Worm (Caenorhabditis elegans): Measurements from ENCODE around the gene Y9C2UA.1.
A peak's percentile ranks its signal among the peaks of the same experiment; 100 is the strongest.

Gene Y9C2UA.1

ce11 chrII:9112851-9113250, 26.6 kb upstream of the Y9C2UA.1 start, which contains the start of gene jun-1 (continued):
- peak; percentile 54 for TF ChIP-seq dsc-1 (tag; optimal IDR thresholded peaks at IDR 0.05)
- TF ChIP-seq fkh-4 (tag; optimal IDR thresholded peaks at IDR 0.05; ENCODE audit: borderline replicate concordance), result no peak
- peak; percentile 83 for TF ChIP-seq grh-1 (GFP tag; IDR thresholded peaks at IDR 0.05)
- no peak for TF ChIP-seq C34B4.2 (tag; optimal IDR thresholded peaks at IDR 0.05)
- no peak for TF ChIP-seq unc-98 (GFP tag; IDR thresholded peaks at IDR 0.05)
- TF ChIP-seq lir-3 (tag; optimal IDR thresholded peaks at IDR 0.05; ENCODE audit: poor library complexity), result peak; percentile 60
- TF ChIP-seq nhr-84 (tag; optimal IDR thresholded peaks at IDR 0.05), result no peak
- TF ChIP-seq snu-23 (GFP tag; optimal IDR thresholded peaks at IDR 0.05), result peak; percentile 93
- TF ChIP-seq tlp-1 (tag; optimal IDR thresholded peaks at IDR 0.05), result no peak
- TF ChIP-seq hlh-4 (tag; optimal IDR thresholded peaks at IDR 0.05), result no peak
- TF ChIP-seq pqm-1 (tag; optimal IDR thresholded peaks at IDR 0.05), result no peak
- TF ChIP-seq F16B12.6 (tag; optimal IDR thresholded peaks at IDR 0.05), result no peak
- TF ChIP-seq rnt-1 (tag; optimal IDR thresholded peaks at IDR 0.05), result peak; percentile 65
- TF ChIP-seq pag-3 (tag; optimal IDR thresholded peaks at IDR 0.05; ENCODE audit: borderline replicate concordance, insufficient read depth), result no peak

ce11 chrII:9113759-9114158, 25.7 kb upstream of the Y9C2UA.1 start:
- TF ChIP-seq snu-23 (GFP tag; optimal IDR thresholded peaks at IDR 0.05), result peak; percentile 8
- TF ChIP-seq mdl-1 (tag; optimal IDR thresholded peaks at IDR 0.05), result peak in 1 of 2 experiments; percentile 9
- no peak for TF ChIP-seq efl-3 (GFP tag; optimal IDR thresholded peaks at IDR 0.05)
- no peak for TF ChIP-seq rnt-1 (tag; optimal IDR thresholded peaks at IDR 0.05)
- no peak for TF ChIP-seq fkh-10 (GFP tag; optimal IDR thresholded peaks at IDR 0.05)
- peak in 1 of 2 experiments; percentile 57 for TF ChIP-seq lin-35 (GFP tag; optimal IDR thresholded peaks at IDR 0.05)
- TF ChIP-seq lsy-2 (tag; optimal IDR thresholded peaks at IDR 0.05), result peak; percentile 3 to 54
- TF ChIP-seq ceh-88 (GFP tag; IDR thresholded peaks at IDR 0.05), result no peak
- TF ChIP-seq hlh-17 (GFP tag; optimal IDR thresholded peaks at IDR 0.05; ENCODE audit: borderline replicate concordance), result no peak
- no peak for TF ChIP-seq ceh-63 (GFP tag; optimal IDR thresholded peaks at IDR 0.05)
- peak; percentile 3 for TF ChIP-seq unc-130 (tag; optimal IDR thresholded peaks at IDR 0.05)
- TF ChIP-seq ama-1 (optimal IDR thresholded peaks at IDR 0.05), result no peak
- TF ChIP-seq C04F5.9 (tag; optimal IDR thresholded peaks at IDR 0.05), result no peak
- TF ChIP-seq ztf-11 (tag; optimal IDR thresholded peaks at IDR 0.05), result no peak
- TF ChIP-seq F16B12.6 (tag; optimal IDR thresholded peaks at IDR 0.05), result no peak
- no peak for TF ChIP-seq irx-1 (tag; optimal IDR thresholded peaks at IDR 0.05)
- no peak for TF ChIP-seq ceh-90 (tag; optimal IDR thresholded peaks at IDR 0.05)
- TF ChIP-seq alr-1 (tag; optimal IDR thresholded peaks at IDR 0.05; ENCODE audit: borderline replicate concordance), result no peak
- no peak for TF ChIP-seq skn-1 (tag; optimal IDR thresholded peaks at IDR 0.05)
- no peak for TF ChIP-seq isw-1 (GFP tag; IDR thresholded peaks at IDR 0.05)
- TF ChIP-seq ztf-4 (tag; optimal IDR thresholded peaks at IDR 0.05), result peak; percentile 9
- peak; percentile 45 for TF ChIP-seq lin-14 (GFP tag; optimal IDR thresholded peaks at IDR 0.05)
- TF ChIP-seq nhr-84 (tag; optimal IDR thresholded peaks at IDR 0.05), result no peak
- TF ChIP-seq xbp-1 (tag; optimal IDR thresholded peaks at IDR 0.05), result no peak
- no peak for TF ChIP-seq tlp-1 (tag; optimal IDR thresholded peaks at IDR 0.05)
- TF ChIP-seq pqm-1 (tag; optimal IDR thresholded peaks at IDR 0.05), result no peak
- TF ChIP-seq ceh-82 (tag; optimal IDR thresholded peaks at IDR 0.05), result no peak
- TF ChIP-seq nhr-11 (tag; optimal IDR thresholded peaks at IDR 0.05), result no peak
- peak; percentile 5 for TF ChIP-seq tbx-2 (tag; optimal IDR thresholded peaks at IDR 0.05)
- TF ChIP-seq aha-1 (tag; optimal IDR thresholded peaks at IDR 0.05), result no peak
- TF ChIP-seq nhr-71 (tag; optimal IDR thresholded peaks at IDR 0.05), result peak; percentile 19
- TF ChIP-seq nhr-19 (GFP tag; conservative IDR thresholded peaks at IDR 0.05), result no peak
- TF ChIP-seq nhr-28 (tag; optimal IDR thresholded peaks at IDR 0.05), result no peak
- peak; percentile 61 for TF ChIP-seq nhr-85 (tag)
- no peak for TF ChIP-seq pax-3 (tag; optimal IDR thresholded peaks at IDR 0.05)
- TF ChIP-seq nhr-20 (tag; optimal IDR thresholded peaks at IDR 0.05), result peak; percentile 2
- TF ChIP-seq elt-2 (tag; optimal IDR thresholded peaks at IDR 0.05), result peak; percentile 23
- no peak for TF ChIP-seq nhr-12 (tag; optimal IDR thresholded peaks at IDR 0.05)
- TF ChIP-seq blmp-1 (tag; optimal IDR thresholded peaks at IDR 0.05), result peak; percentile 60
- TF ChIP-seq hlh-4 (tag; optimal IDR thresholded peaks at IDR 0.05), result no peak
- no peak for TF ChIP-seq fos-1 (tag; optimal IDR thresholded peaks at IDR 0.05)
- no peak for TF ChIP-seq aly-2 (tag; optimal IDR thresholded peaks at IDR 0.05)
- TF ChIP-seq vab-15 (tag; optimal IDR thresholded peaks at IDR 0.05), result no peak
- no peak for TF ChIP-seq sup-37 (GFP tag; optimal IDR thresholded peaks at IDR 0.05)
